Worm (Caenorhabditis elegans) whole organism, L4/young adult: Measurements from ENCODE around the gene srab-12.

Experiments
- W03F9.2 ChIP-seq: fragments of 150-350 bp; optimal IDR thresholded peaks from 2 replicates; lab custom pipeline; 2014; ENCODE audit warnings: missing biosample characterization, missing genetic modification characterization
- him-1 ChIP-seq: sonication (generic microtip); optimal IDR thresholded peaks from 2 replicates; lab custom pipeline; 2016; ENCODE audit warnings: missing genotype, missing genetic modification reagents, missing genetic modification characterization, missing compliant biosample characterization

DNA sequence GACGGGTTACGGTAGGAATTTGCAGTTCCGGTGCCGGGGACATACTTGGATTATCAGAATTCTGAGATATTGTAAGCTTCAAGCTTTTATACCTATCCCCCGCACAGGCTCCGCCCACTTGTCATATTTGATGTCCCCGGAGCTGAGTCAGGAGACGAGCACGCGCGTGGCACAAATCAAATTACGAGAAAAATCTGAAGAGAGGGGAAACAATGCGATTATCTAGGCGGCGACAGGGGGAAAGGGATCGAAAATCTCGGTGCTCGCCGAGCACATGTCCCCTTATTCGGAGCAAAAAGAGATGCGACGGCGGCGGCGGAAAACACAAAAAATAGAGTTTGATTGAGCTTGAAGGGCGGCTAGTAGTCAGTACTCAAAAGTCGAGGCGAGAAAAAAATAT is 34.3 kb downstream of the srab-12 start, which contains the start of gene R12G8.1:
- TF ChIP-seq W03F9.2 (no peak), him-1 (tag; lab: Kevin White, UChicago) (peak; percentile 8)
